Worm (Caenorhabditis elegans): ENCODE measurements around the gene unc-115.

DNA sequence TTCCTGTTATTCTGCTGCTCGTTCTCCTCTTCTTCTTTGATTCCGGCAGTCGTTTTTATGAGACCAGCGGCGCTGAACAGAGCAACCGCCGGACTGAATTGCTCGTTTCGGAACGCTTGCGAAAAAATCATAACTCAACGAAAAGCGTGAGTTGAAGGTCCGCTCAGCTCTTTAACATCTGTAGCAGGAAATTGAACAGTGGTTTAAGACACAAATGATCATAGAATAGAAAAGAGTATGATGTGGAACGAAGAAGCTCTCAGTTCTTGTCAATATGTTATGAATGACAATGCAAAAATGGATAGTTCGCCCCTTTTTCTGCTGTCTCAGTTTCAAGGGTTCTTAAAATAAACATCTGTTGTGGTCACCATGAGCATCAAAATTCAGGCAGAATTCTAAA is 33.0 kb upstream of the unc-115 start:
- no peak for TF ChIP-seq ztf-29 (GFP tag; IDR thresholded peaks at IDR 0.05)
- no peak for TF ChIP-seq T22C8.4 (GFP tag; IDR thresholded peaks at IDR 0.05)
- no peak for TF ChIP-seq tab-1 (GFP tag; IDR thresholded peaks at IDR 0.05)
- TF ChIP-seq med-1 (GFP tag; optimal IDR thresholded peaks at IDR 0.05; ENCODE audit: insufficient read depth), result no peak
- no peak for TF ChIP-seq flt-1 (GFP tag; IDR thresholded peaks at IDR 0.05)
